Fruit fly (Drosophila melanogaster): ENCODE data around the gene RabX6.

DNA sequence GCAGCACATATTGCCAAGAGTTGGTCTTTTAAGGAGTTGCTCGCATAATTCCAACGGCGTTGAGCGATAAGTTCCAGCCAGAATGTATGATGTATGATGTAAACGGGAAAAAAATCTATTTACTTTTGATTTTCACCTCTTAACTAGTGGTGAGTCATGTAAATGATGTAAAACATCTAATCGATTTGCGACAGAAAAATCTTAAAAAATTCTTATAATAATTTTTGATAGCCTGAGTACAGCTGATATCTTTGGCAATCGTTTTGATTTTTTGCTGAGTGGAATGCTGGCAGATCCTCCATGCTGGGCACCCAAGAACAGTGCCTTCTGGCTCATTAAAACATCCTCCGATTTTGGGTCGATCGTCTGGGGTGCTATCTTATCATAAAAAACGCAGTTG, 23.8 kb upstream of the RabX6 start:
- TF ChIP-seq CG8478 (optimal IDR thresholded peaks at IDR 0.05), result no peak
- TF ChIP-seq CTCF (optimal IDR thresholded peaks at IDR 0.05), result no peak

All from S2 (cell line).